Fruit fly (Drosophila melanogaster) whole organism, embryonic: ENCODE measurements around the gene Rsph1.

ENCODE experiments used
- Atf-2 ChIP-seq: fragments of 200-800 bp; sonication (Bioruptor generic); optimal IDR thresholded peaks from 2 replicates; lab custom pipeline; 2016; ENCODE audit warnings: missing biosample characterization, missing genetic modification characterization
- Atf3 ChIP-seq: fragments of 200-800 bp; sonication (Bioruptor generic); optimal IDR thresholded peaks from 3 replicates; lab custom pipeline; 2016; ENCODE audit warnings: missing biosample characterization, missing genetic modification characterization
- CG12155 ChIP-seq: fragments of 200-800 bp; sonication (Bioruptor generic); optimal IDR thresholded peaks from 3 replicates; lab custom pipeline; 2016; ENCODE audit warnings: missing biosample characterization, missing genetic modification characterization
- CG1832 ChIP-seq: fragments of 200-800 bp; sonication (Bioruptor generic); optimal IDR thresholded peaks from 2 replicates; lab custom pipeline; 2017; ENCODE audit warnings: missing biosample characterization, mild to moderate bottlenecking, missing genetic modification characterization, inconsistent platforms
- CG2889 ChIP-seq: fragments of 200-800 bp; sonication (Bioruptor generic); IDR thresholded peaks from 3 replicates; pipeline ENCODE4 v1.3.6; 2022; ENCODE audit warnings: missing biosample characterization, missing genetic modification characterization
- Dad ChIP-seq: fragments of 200-800 bp; sonication (Bioruptor generic); optimal IDR thresholded peaks from 3 replicates; lab custom pipeline; 2016; ENCODE audit warnings: missing biosample characterization, missing genetic modification characterization
- Dbx ChIP-seq: fragments of 200-800 bp; sonication (Bioruptor generic); IDR thresholded peaks from 3 replicates; pipeline ENCODE4 v1.3.6; 2022; ENCODE audit warnings: missing biosample characterization, missing genetic modification characterization
- HLH54F ChIP-seq: fragments of 200-800 bp; sonication (Bioruptor generic); optimal IDR thresholded peaks from 3 replicates; lab custom pipeline; 2016; ENCODE audit warnings: missing biosample characterization, missing genetic modification characterization
- btn ChIP-seq: fragments of 200-800 bp; sonication (Bioruptor generic); optimal IDR thresholded peaks from 2 replicates; lab custom pipeline; 2016; ENCODE audit warnings: missing biosample characterization, missing genetic modification characterization
- seq ChIP-seq: fragments of 200-800 bp; sonication (Bioruptor generic); IDR thresholded peaks from 2 replicates; pipeline ENCODE4 v1.3.6; 2022; ENCODE audit warnings: missing biosample characterization, missing genetic modification characterization
- usp ChIP-seq: fragments of >200 bp; optimal IDR thresholded peaks from 2 replicates; lab custom pipeline; 2017; ENCODE audit warnings: missing biosample characterization, missing genetic modification characterization

- TF ChIP-seq CG2889 (GFP tag; lab: Robert Waterston, UW) (no peak), HLH54F (GFP tag; lab: Kevin White, UChicago) (no peak), Dbx (GFP tag; lab: Robert Waterston, UW) (no peak), Dad (GFP tag; lab: Kevin White, UChicago) (no peak), seq (GFP tag; lab: Robert Waterston, UW) (no peak), CG12155 (no peak), usp (GFP tag; lab: Kevin White, UChicago) (no peak), Atf3 (GFP tag; lab: Kevin White, UChicago) (no peak), btn (GFP tag; lab: Kevin White, UChicago) (no peak), Atf-2 (GFP tag; lab: Kevin White, UChicago) (no peak), CG1832 (no peak)
Measured at dm6 chr2L:13160227-13160626, 23.0 kb upstream of the Rsph1 start, which contains the start of gene kmg.
